Fruit fly (Drosophila melanogaster): ENCODE measurements around the gene CG43445.

CG43445 gene

DNA sequence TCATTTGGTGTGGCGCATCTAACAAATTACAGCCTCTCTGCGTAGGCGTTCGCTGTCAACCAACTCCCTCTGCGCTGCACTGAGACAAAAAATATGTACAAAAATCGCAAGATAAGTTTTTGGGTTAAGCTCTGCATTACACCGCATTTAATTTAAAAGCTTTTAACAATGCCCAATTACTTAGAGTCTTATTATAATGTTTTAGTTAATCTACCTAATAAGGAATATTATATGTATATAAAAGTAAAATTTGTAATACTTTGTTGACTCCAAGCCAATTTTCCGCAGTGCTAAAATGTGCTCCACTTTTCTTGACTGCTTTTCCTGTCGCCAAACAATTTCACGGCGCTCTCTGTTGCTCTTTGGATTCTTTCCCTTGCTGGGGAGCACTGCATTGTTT is 44.6 kb downstream of the CG43445 start (continued):
- TF ChIP-seq CG2712 (tag; optimal IDR thresholded peaks at IDR 0.05), result peak; percentile 64
- peak; percentile 53 for TF ChIP-seq Hand (GFP tag; optimal IDR thresholded peaks at IDR 0.05)
- TF ChIP-seq Optix (GFP tag; IDR thresholded peaks at IDR 0.05), result no peak
- peak; percentile 5 for TF ChIP-seq HHEX (GFP tag; optimal IDR thresholded peaks at IDR 0.05)
- no peak for TF ChIP-seq dati (GFP tag; IDR thresholded peaks at IDR 0.05)
- TF ChIP-seq ranshi (GFP tag; IDR thresholded peaks at IDR 0.05), result 0 out of 2 replicates have a peak, but pooled peaks have one; percentile 20
- peak; percentile 13 for TF ChIP-seq CG12219 (GFP tag; optimal IDR thresholded peaks at IDR 0.05)
- no peak for TF ChIP-seq hb (GFP tag; IDR thresholded peaks at IDR 0.05; ENCODE audit: partially characterized antibody)
- no peak for TF ChIP-seq MESR4 (GFP tag; optimal IDR thresholded peaks at IDR 0.05)
- peak; percentile 28 for TF ChIP-seq NfI (GFP tag; optimal IDR thresholded peaks at IDR 0.05)
- TF ChIP-seq BEAF-32 (GFP tag; optimal IDR thresholded peaks at IDR 0.05), result no peak
- peak; percentile 55 for TF ChIP-seq unpg (GFP tag; optimal IDR thresholded peaks at IDR 0.05)
- TF ChIP-seq fd3F (GFP tag; optimal IDR thresholded peaks at IDR 0.05), result peak; percentile 12
- peak; percentile 16 for TF ChIP-seq CG10267 (tag; optimal IDR thresholded peaks at IDR 0.05)
- peak; percentile 12 for TF ChIP-seq CG15601 (tag; optimal IDR thresholded peaks at IDR 0.05)
- no peak for TF ChIP-seq Antp (GFP tag; optimal IDR thresholded peaks at IDR 0.05)
- peak; percentile 70 for TF ChIP-seq gem (tag; optimal IDR thresholded peaks at IDR 0.05)
- peak; percentile 52 for TF ChIP-seq Sox102F (GFP tag; optimal IDR thresholded peaks at IDR 0.05)
- no peak for TF ChIP-seq ind (GFP tag; optimal IDR thresholded peaks at IDR 0.05)
- TF ChIP-seq D (optimal IDR thresholded peaks at IDR 0.05), result no peak
- TF ChIP-seq D (GFP tag; optimal IDR thresholded peaks at IDR 0.05), result peak; percentile 38
- TF ChIP-seq Asciz (GFP tag; optimal IDR thresholded peaks at IDR 0.05), result peak; percentile 33
- no peak for TF ChIP-seq z (GFP tag; IDR thresholded peaks at IDR 0.05)
- TF ChIP-seq CG4282 (GFP tag; optimal IDR thresholded peaks at IDR 0.05), result no peak
- peak; percentile 35 for TF ChIP-seq CG2875 (GFP tag; optimal IDR thresholded peaks at IDR 0.05)
- TF ChIP-seq kah (GFP tag; optimal IDR thresholded peaks at IDR 0.05), result no peak
- no peak for TF ChIP-seq pan (optimal IDR thresholded peaks at IDR 0.05)
- TF ChIP-seq pan (GFP tag; optimal IDR thresholded peaks at IDR 0.05 in 1 of 2, IDR thresholded peaks at IDR 0.05 in 1 of 2), result peak in 1 of 2 experiments; percentile 50
- TF ChIP-seq CG13424 (tag; optimal IDR thresholded peaks at IDR 0.05), result peak; percentile 51
- TF ChIP-seq cato (GFP tag; optimal IDR thresholded peaks at IDR 0.05; ENCODE audit: borderline replicate concordance), result no peak
- no peak for TF ChIP-seq CG3838 (GFP tag; optimal IDR thresholded peaks at IDR 0.05)
- peak; percentile 62 for TF ChIP-seq grau (tag; optimal IDR thresholded peaks at IDR 0.05)
- TF ChIP-seq lmd (GFP tag; IDR thresholded peaks at IDR 0.05), result peak; percentile 51
- TF ChIP-seq tin (GFP tag; optimal IDR thresholded peaks at IDR 0.05), result peak; percentile 29
- TF ChIP-seq sisA (GFP tag; IDR thresholded peaks at IDR 0.05), result peak; percentile 35; the same call in 1 of the 2 replicates
- TF ChIP-seq CG11696 (GFP tag; IDR thresholded peaks at IDR 0.05), result no peak
- TF ChIP-seq jumu (GFP tag; optimal IDR thresholded peaks at IDR 0.05), result no peak
- TF ChIP-seq Rfx (GFP tag; IDR thresholded peaks at IDR 0.05), result peak; percentile 30; the same call in 1 of the 2 replicates
- TF ChIP-seq Sox100B (GFP tag; optimal IDR thresholded peaks at IDR 0.05), result peak; percentile 52
- peak; percentile 44; the same call in 1 of the 2 replicates for TF ChIP-seq ara (GFP tag; IDR thresholded peaks at IDR 0.05)
- TF ChIP-seq CG10209 (GFP tag; optimal IDR thresholded peaks at IDR 0.05), result peak; percentile 39
- TF ChIP-seq row (GFP tag; IDR thresholded peaks at IDR 0.05), result peak; percentile 69
- no peak for TF ChIP-seq Dbx (GFP tag; IDR thresholded peaks at IDR 0.05)
- peak; percentile 21 for TF ChIP-seq CG14710 (tag; optimal IDR thresholded peaks at IDR 0.05)
- TF ChIP-seq Hr78 (GFP tag; optimal IDR thresholded peaks at IDR 0.05), result no peak
- TF ChIP-seq Dfd (GFP tag; optimal IDR thresholded peaks at IDR 0.05), result no peak
- TF ChIP-seq hbn (GFP tag; IDR thresholded peaks at IDR 0.05; ENCODE audit: partially characterized antibody), result no peak
- peak; percentile 27 for TF ChIP-seq org-1 (GFP tag; optimal IDR thresholded peaks at IDR 0.05)
- TF ChIP-seq Hr3 (GFP tag; optimal IDR thresholded peaks at IDR 0.05), result peak; percentile 14
- TF ChIP-seq jing (GFP tag; optimal IDR thresholded peaks at IDR 0.05), result peak; percentile 23
- TF ChIP-seq lilli (GFP tag; optimal IDR thresholded peaks at IDR 0.05), result peak; percentile 9

Data from whole organism, embryonic.